Worm (Caenorhabditis elegans): Measurements from ENCODE around the gene Y60A9A.1.

Gene Y60A9A.1

DNA sequence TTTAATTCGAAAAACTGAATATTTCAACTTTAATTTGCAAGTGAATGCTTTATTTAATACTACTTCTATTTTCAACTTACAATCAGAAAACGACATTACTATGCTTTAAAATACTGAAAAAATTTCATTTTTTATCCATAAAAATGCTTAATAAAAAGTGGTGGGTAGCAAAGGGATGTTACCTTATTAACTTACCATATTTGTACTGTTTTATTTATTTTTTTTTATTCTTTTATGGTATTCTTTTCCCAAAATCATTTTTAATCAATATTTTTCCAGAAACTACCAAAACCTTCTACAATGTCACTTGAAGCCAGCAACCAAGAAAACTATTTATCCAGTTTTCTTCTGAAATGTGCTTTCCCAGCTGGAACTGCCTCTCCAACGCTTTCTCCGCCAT, 5.9 kb upstream of the Y60A9A.1 start, which contains the start of gene Y60A9.3:
Gene Y60A9.3, plus strand, starts transcription at position 301 of the 400 bp plus-strand sequence.
- TF ChIP-seq snpc-1.1 (tag; optimal IDR thresholded peaks at IDR 0.05; ENCODE audit: insufficient read depth) (no peak), ceh-58 (GFP tag; IDR thresholded peaks at IDR 0.05) (no peak), F57A8.1 (GFP tag; optimal IDR thresholded peaks at IDR 0.05) (no peak), lsy-27 (tag; optimal IDR thresholded peaks at IDR 0.05; ENCODE audit: borderline replicate concordance, insufficient read depth) (no peak), pha-4 (tag; optimal IDR thresholded peaks at IDR 0.05) (no peak), sptf-2 (GFP tag; optimal IDR thresholded peaks at IDR 0.05) (no peak), zfh-2 (GFP tag; conservative IDR thresholded peaks at IDR 0.05) (no peak), K11D2.4 (GFP tag; IDR thresholded peaks at IDR 0.05) (no peak), mel-28 (tag; optimal IDR thresholded peaks at IDR 0.05; ENCODE audit: borderline replicate concordance) (no peak), nhr-27 (tag; optimal IDR thresholded peaks at IDR 0.05) (no peak), Y56A3A.18 (GFP tag; IDR thresholded peaks at IDR 0.05) (no peak), ceh-27 (GFP tag; optimal IDR thresholded peaks at IDR 0.05) (no peak), ets-4 (GFP tag; optimal IDR thresholded peaks at IDR 0.05) (no peak), aptf-2 (GFP tag; conservative IDR thresholded peaks at IDR 0.05) (no peak)

ce11 chrX:14370314-14370713, 6.8 kb downstream of the Y60A9A.1 start, which contains the start of gene irk-3:
TSS of gene irk-3 (minus strand) at chrX:14370414.
- TF ChIP-seq F57A8.1 (GFP tag; optimal IDR thresholded peaks at IDR 0.05) (no peak), nhr-179 (tag; optimal IDR thresholded peaks at IDR 0.05) (no peak), sptf-2 (GFP tag; optimal IDR thresholded peaks at IDR 0.05) (no peak), xnd-1 (tag; optimal IDR thresholded peaks at IDR 0.05) (no peak), dpl-1 (GFP tag; optimal IDR thresholded peaks at IDR 0.05) (no peak), atf-7 (tag; optimal IDR thresholded peaks at IDR 0.05) (no peak), dpff-1 (tag; optimal IDR thresholded peaks at IDR 0.05) (no peak), ceh-27 (GFP tag; optimal IDR thresholded peaks at IDR 0.05) (no peak), Y53F4B.3 (GFP tag; IDR thresholded peaks at IDR 0.05) (no peak), let-607 (tag; optimal IDR thresholded peaks at IDR 0.05) (no peak)

DNA sequence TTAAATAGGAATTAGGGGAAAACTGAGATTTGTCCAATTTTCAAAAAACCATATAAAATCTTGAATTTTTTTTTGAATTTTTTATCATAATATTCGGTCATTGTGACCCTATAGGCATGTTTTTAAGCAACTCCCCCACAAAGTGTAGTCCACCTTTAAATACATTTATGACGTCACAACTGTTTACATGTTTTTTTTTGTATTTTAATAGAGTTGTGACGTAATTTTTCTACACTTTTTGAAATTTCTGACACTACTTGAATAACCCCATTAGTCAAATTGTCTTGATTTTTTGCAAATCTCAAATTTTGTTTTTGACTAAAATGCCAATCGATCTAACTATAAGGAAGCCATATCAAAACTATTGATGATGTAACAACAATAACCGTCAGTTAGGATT, 11.0 kb downstream of the Y60A9A.1 start:
- TF ChIP-seq F55B11.4 (tag; optimal IDR thresholded peaks at IDR 0.05; ENCODE audit: borderline replicate concordance, insufficient read depth): no peak
- no peak for TF ChIP-seq mcd-1 (GFP tag; IDR thresholded peaks at IDR 0.05)
- no peak for TF ChIP-seq ztf-25 (GFP tag; IDR thresholded peaks at IDR 0.05)
- no peak for TF ChIP-seq tbx-9 (tag; optimal IDR thresholded peaks at IDR 0.05; ENCODE audit: borderline replicate concordance)
- TF ChIP-seq nhr-80 (tag; optimal IDR thresholded peaks at IDR 0.05): no peak
- no peak for TF ChIP-seq madf-8 (GFP tag; conservative IDR thresholded peaks at IDR 0.05)
- no peak for TF ChIP-seq ztf-28 (GFP tag; IDR thresholded peaks at IDR 0.05)
- no peak for TF ChIP-seq lsy-27 (tag; optimal IDR thresholded peaks at IDR 0.05; ENCODE audit: borderline replicate concordance, insufficient read depth)
- no peak for TF ChIP-seq dpff-1 (tag; optimal IDR thresholded peaks at IDR 0.05)
- TF ChIP-seq B0336.3 (GFP tag; IDR thresholded peaks at IDR 0.05): no peak
- TF ChIP-seq cebp-2 (GFP tag; IDR thresholded peaks at IDR 0.05): no peak
- TF ChIP-seq sea-2 (GFP tag; IDR thresholded peaks at IDR 0.05): no peak
- no peak for TF ChIP-seq attf-3 (GFP tag; conservative IDR thresholded peaks at IDR 0.05)
- no peak for TF ChIP-seq egrh-3 (GFP tag; IDR thresholded peaks at IDR 0.05)
- no peak for TF ChIP-seq ceh-100 (GFP tag; IDR thresholded peaks at IDR 0.05)
- TF ChIP-seq hmg-20 (GFP tag; IDR thresholded peaks at IDR 0.05): no peak
- TF ChIP-seq madf-6 (GFP tag; IDR thresholded peaks at IDR 0.05): no peak
- no peak for TF ChIP-seq rpc-1 (optimal IDR thresholded peaks at IDR 0.05)
- no peak for TF ChIP-seq rpc-1 (tag; optimal IDR thresholded peaks at IDR 0.05)

All from whole organism, young adult.